Worm (Caenorhabditis elegans) whole organism, L3 larva: ENCODE data around the gene M02B1.3.

ENCODE experiments used
- R02D3.7 ChIP-seq: fragments of 150-350 bp; optimal IDR thresholded peaks from 2 replicates; lab custom pipeline; 2014; ENCODE audit warnings: missing biosample characterization, missing genetic modification characterization
- ZK546.5 ChIP-seq: sonication (generic microtip); optimal IDR thresholded peaks from 2 replicates; lab custom pipeline; 2017; ENCODE audit warnings: missing biosample characterization, missing genetic modification characterization
- aly-2 ChIP-seq: fragments of 150-350 bp; optimal IDR thresholded peaks from 2 replicates; lab custom pipeline; 2014; ENCODE audit warnings: missing biosample characterization, missing genetic modification characterization
- ceh-16 ChIP-seq: sonication (generic microtip); optimal IDR thresholded peaks from 2 replicates; lab custom pipeline; 2017; ENCODE audit warnings: missing biosample characterization, missing genetic modification characterization
- ceh-28 ChIP-seq: fragments of 150-350 bp; optimal IDR thresholded peaks from 2 replicates; lab custom pipeline; 2014; ENCODE audit warnings: missing biosample characterization, missing genetic modification reagents, missing genetic modification characterization
- daf-12 ChIP-seq: fragments of 150-350 bp; optimal IDR thresholded peaks from 2 replicates; lab custom pipeline; 2014; ENCODE audit warnings: missing biosample characterization, missing genetic modification reagents, missing genetic modification characterization
- egl-5 ChIP-seq: fragments of 150-350 bp; optimal IDR thresholded peaks from 2 replicates; lab custom pipeline; 2017; ENCODE audit warnings: missing biosample characterization, missing genetic modification reagents, missing genetic modification characterization, inconsistent platforms
- elt-1 ChIP-seq: fragments of 150-350 bp; optimal IDR thresholded peaks from 2 replicates; lab custom pipeline; 2014; ENCODE audit warnings: missing biosample characterization, missing genetic modification characterization
- elt-2 ChIP-seq: sonication (generic microtip); optimal IDR thresholded peaks from 2 replicates; lab custom pipeline; 2016; ENCODE audit warnings: missing genetic modification reagents, mild to moderate bottlenecking, missing genetic modification characterization, missing compliant biosample characterization
- fos-1 ChIP-seq: fragments of 150-350 bp; optimal IDR thresholded peaks from 2 replicates; lab custom pipeline; 2014; ENCODE audit warnings: missing biosample characterization, missing genetic modification characterization
- hmg-11 ChIP-seq: sonication (generic microtip); optimal IDR thresholded peaks from 2 replicates; lab custom pipeline; 2016; ENCODE audit warnings: missing genetic modification characterization, missing compliant biosample characterization
- jun-1 ChIP-seq: fragments of 150-350 bp; optimal IDR thresholded peaks from 2 replicates; lab custom pipeline; 2014; ENCODE audit warnings: missing biosample characterization, missing genetic modification reagents, missing genetic modification characterization
- lin-39 ChIP-seq: fragments of 150-350 bp; optimal IDR thresholded peaks from 2 replicates; lab custom pipeline; 2018; ENCODE audit warnings: missing biosample characterization, missing genetic modification reagents, missing genetic modification characterization
- mdl-1 ChIP-seq: fragments of 150-350 bp; optimal IDR thresholded peaks from 2 replicates; lab custom pipeline; 2014; ENCODE audit warnings: missing biosample characterization, missing genetic modification characterization
- mml-1 ChIP-seq: fragments of 150-350 bp; sonication (generic microtip); optimal IDR thresholded peaks from 3 replicates; lab custom pipeline; 2014; ENCODE audit warnings: missing biosample characterization, missing genetic modification characterization
- nfya-1 ChIP-seq: sonication (generic microtip); optimal IDR thresholded peaks from 2 replicates; lab custom pipeline; 2017; ENCODE audit warnings: missing genetic modification characterization, mild to moderate bottlenecking, missing compliant biosample characterization, antibody characterized with exemption, moderate library complexity; ENCODE audit not compliant: insufficient read depth
- nhr-11 ChIP-seq: fragments of 150-350 bp; optimal IDR thresholded peaks from 2 replicates; lab custom pipeline; 2014; ENCODE audit warnings: missing biosample characterization, missing genetic modification characterization
- nhr-12 ChIP-seq: fragments of 150-350 bp; optimal IDR thresholded peaks from 2 replicates; lab custom pipeline; 2014; ENCODE audit warnings: missing biosample characterization, missing genetic modification characterization
- nhr-23 ChIP-seq: fragments of 150-350 bp; optimal IDR thresholded peaks from 2 replicates; lab custom pipeline; 2014; ENCODE audit warnings: missing biosample characterization, missing genetic modification reagents, missing genetic modification characterization
- nhr-237 ChIP-seq: fragments of 150-350 bp; optimal IDR thresholded peaks from 2 replicates; lab custom pipeline; 2014; ENCODE audit warnings: missing biosample characterization, missing genetic modification characterization
- nhr-25 ChIP-seq: sonication (generic microtip); optimal IDR thresholded peaks from 2 replicates; lab custom pipeline; 2017; ENCODE audit warnings: missing biosample characterization, missing genetic modification characterization
- nhr-76 ChIP-seq: fragments of 150-350 bp; sonication (generic microtip); optimal IDR thresholded peaks from 5 replicates; lab custom pipeline; 2014; ENCODE audit warnings: missing biosample characterization, missing genetic modification characterization
- nhr-77 ChIP-seq: fragments of 150-350 bp; optimal IDR thresholded peaks from 2 replicates; lab custom pipeline; 2014; ENCODE audit warnings: missing biosample characterization, missing genetic modification characterization
- pha-4 ChIP-seq: fragments of 150-350 bp; optimal IDR thresholded peaks from 2 replicates; lab custom pipeline; 2014; ENCODE audit warnings: missing biosample characterization, missing genetic modification reagents, missing genetic modification characterization
- pqm-1 ChIP-seq: fragments of 150-350 bp; optimal IDR thresholded peaks from 2 replicates; lab custom pipeline; 2017; ENCODE audit warnings: missing biosample characterization, missing genetic modification characterization, inconsistent platforms
- skn-1 ChIP-seq: fragments of 150-350 bp; optimal IDR thresholded peaks from 2 replicates; lab custom pipeline; 2014; ENCODE audit warnings: missing biosample characterization, missing genetic modification characterization
- unc-39 ChIP-seq: sonication (generic microtip); optimal IDR thresholded peaks from 4 replicates; lab custom pipeline; 2017; ENCODE audit warnings: missing biosample characterization, missing genetic modification characterization
- unc-62 ChIP-seq: fragments of 150-350 bp; sonication (generic microtip); optimal IDR thresholded peaks from 4 replicates; lab custom pipeline; 2014; ENCODE audit warnings: missing biosample characterization, missing genetic modification reagents, missing genetic modification characterization
- zag-1 ChIP-seq: fragments of 150-350 bp; optimal IDR thresholded peaks from 2 replicates; lab custom pipeline; 2014; ENCODE audit warnings: missing biosample characterization, missing genetic modification characterization
- ztf-11 ChIP-seq: fragments of 150-350 bp; optimal IDR thresholded peaks from 2 replicates; lab custom pipeline; 2014; ENCODE audit warnings: missing biosample characterization, missing genetic modification characterization

Gene M02B1.3

DNA sequence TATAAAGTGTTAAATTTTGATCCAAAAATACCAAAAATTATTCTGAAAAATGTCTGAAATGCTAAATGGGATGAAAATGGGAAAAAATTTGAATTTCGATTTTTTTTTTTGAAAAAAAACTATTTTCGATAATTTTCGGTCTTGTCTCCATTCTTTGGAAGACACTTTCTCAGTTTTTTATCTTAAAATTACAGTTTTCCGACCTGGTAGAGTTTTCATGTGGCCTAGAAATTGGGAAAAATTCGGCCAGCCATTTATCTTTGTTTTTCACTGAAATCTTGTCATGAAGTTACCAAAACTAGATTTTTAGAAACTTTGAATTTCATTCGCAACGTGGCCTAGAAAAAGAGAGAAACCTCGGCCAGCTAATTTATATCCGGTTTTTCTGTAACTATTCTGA lies 4.6 kb downstream of the M02B1.3 start:
- TF ChIP-seq hmg-11 (tag; lab: Kevin White, UChicago), result no peak
- no peak for TF ChIP-seq ceh-16 (tag; lab: Kevin White, UChicago)
- no peak for TF ChIP-seq unc-62 (GFP tag; lab: Kevin White, UChicago)
- no peak for TF ChIP-seq skn-1 (tag; lab: Kevin White, UChicago)
- TF ChIP-seq mml-1 (tag; lab: Kevin White, UChicago), result no peak
- no peak for TF ChIP-seq nhr-77 (tag; lab: Kevin White, UChicago)
- TF ChIP-seq nhr-237 (tag; lab: Kevin White, UChicago), result no peak
- TF ChIP-seq unc-39, result no peak
- TF ChIP-seq nhr-23 (tag; lab: Kevin White, UChicago), result no peak
- no peak for TF ChIP-seq ZK546.5 (tag; lab: Kevin White, UChicago)
- no peak for TF ChIP-seq egl-5 (tag; lab: Kevin White, UChicago)
- TF ChIP-seq mdl-1 (tag; lab: Kevin White, UChicago), result no peak
- no peak for TF ChIP-seq nhr-76 (tag; lab: Kevin White, UChicago)
- TF ChIP-seq elt-1 (tag; lab: Kevin White, UChicago), result no peak
- no peak for TF ChIP-seq aly-2
- no peak for TF ChIP-seq daf-12
- no peak for TF ChIP-seq nhr-12 (tag; lab: Kevin White, UChicago)
- no peak for TF ChIP-seq ceh-28
- TF ChIP-seq ztf-11, result no peak

DNA sequence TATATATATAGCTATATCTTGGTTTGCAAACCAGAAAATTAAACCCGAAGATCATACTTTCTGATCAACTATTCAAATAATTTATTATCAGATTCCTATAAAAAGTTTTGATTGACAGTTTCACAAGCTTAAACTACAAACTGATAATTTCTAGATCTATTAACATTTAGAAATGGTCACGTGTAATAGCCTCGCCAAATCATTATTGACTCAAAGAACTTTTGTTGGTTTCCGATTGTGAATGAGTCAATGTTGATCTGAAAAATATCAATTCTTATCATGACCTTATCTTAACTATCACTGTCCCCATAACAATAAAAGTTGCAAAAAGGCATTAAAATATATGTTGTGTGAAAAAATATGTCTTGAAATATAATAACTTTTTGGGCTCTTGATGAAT lies 5.8 kb downstream of the M02B1.3 start:
- peak; percentile 22 for TF ChIP-seq skn-1 (tag; lab: Kevin White, UChicago)
- no peak for TF ChIP-seq ZK546.5 (tag; lab: Kevin White, UChicago)
- TF ChIP-seq nhr-237 (tag; lab: Kevin White, UChicago), result no peak
- TF ChIP-seq nhr-11 (tag; lab: Kevin White, UChicago), result no peak
- peak; percentile 53 for TF ChIP-seq fos-1 (tag; lab: Kevin White, UChicago)
- no peak for TF ChIP-seq nhr-23 (tag; lab: Kevin White, UChicago)
- peak; percentile 95 for TF ChIP-seq pqm-1
- TF ChIP-seq unc-39, result no peak
- no peak for TF ChIP-seq R02D3.7
- peak; percentile 80 for TF ChIP-seq jun-1 (tag; lab: Kevin White, UChicago)
- no peak for TF ChIP-seq unc-62 (GFP tag; lab: Kevin White, UChicago)
- TF ChIP-seq nhr-25 (tag; lab: Kevin White, UChicago), result no peak
- peak; percentile 86 for TF ChIP-seq pha-4 (tag; lab: Kevin White, UChicago)
- TF ChIP-seq elt-2 (tag; lab: Kevin White, UChicago), result peak; percentile 98

DNA sequence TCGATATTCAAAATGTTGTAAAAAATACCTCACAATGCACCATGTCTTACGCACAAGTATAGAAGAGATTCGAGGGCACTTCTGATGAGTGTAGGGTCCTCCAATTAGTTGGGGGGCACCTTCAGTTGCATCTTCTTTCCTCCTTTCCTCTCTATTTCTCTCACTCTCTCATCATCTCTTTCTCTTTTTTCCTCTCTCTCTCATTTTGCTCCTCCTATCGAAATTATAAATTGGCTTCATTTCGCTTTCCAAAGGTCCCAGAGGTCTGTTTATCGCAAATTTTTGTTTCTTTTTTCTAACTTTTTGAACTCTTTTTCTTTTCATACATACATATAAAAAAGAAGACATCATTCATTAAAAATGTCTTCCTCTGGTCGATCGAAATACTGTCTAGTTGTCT lies 6.6 kb downstream of the M02B1.3 start:
- TF ChIP-seq nfya-1 (tag; lab: Kevin White, UChicago) (peak; percentile 14), zag-1 (tag; lab: Kevin White, UChicago) (no peak)

DNA sequence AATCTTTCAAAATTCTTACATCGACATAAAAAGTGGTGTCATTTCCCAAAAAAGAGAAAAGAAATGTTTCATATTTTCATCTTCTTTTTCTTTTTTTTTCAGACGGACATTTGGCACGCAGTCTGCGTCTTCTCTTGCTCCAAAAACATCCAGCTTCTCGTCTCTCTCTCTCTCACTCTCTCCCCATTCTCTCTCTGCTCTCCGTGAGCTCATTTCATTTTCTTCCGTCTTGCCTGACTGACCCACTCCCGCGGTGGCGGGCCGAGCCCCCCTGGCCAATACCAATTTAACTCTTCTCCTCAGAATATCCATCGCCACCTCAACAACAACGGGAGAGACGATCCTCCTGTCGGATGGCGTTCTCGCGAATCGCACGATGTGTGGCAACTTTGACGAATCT lies 9.3 kb downstream of the M02B1.3 start, which contains the start of gene txt-19:
Gene txt-19, plus strand, starts transcription at position 304 of the 400 bp plus-strand sequence.
- TF ChIP-seq nfya-1 (tag; lab: Kevin White, UChicago) (peak; percentile 50), lin-39 (tag; lab: Kevin White, UChicago) (peak; percentile 63), R02D3.7 (no peak), hmg-11 (tag; lab: Kevin White, UChicago) (peak; percentile 8), ztf-11 (no peak)

DNA sequence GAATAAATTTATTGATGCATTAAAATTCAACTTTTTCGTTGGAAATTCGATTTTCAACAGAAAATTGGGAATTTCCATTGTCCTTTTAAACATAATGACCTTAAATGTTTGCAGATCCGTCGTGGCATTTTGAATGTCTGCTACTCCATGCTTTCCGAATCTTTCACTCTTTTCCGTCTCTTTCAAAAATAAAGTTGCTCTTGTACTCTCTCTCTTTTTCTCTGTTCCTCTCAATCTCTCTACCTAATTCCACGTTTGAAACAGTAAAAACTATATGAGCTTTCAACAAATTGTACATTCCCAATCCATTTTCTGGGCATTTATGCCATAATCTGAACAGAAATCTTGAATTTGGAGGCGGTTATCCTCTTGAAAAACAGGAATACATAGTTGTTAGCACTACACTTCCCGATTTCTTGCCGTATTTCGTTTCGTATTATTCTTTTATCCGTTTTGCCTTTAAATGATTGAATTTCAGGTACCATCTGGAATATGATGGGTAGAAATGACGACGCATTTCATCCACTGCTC lies 12.8 kb downstream of the M02B1.3 start, which contains the start of gene srf-3:
Gene srf-3, plus strand, starts transcription at position 481 of the 531 bp plus-strand sequence.
- TF ChIP-seq nfya-1 (tag; lab: Kevin White, UChicago), result peak; percentile 26
- TF ChIP-seq pha-4 (tag; lab: Kevin White, UChicago), result peak; percentile 39
- TF ChIP-seq ZK546.5 (tag; lab: Kevin White, UChicago), result no peak
- TF ChIP-seq hmg-11 (tag; lab: Kevin White, UChicago), result peak; percentile 11
